Fruit fly (Drosophila melanogaster): Measurements from ENCODE around the gene CG4730.

The CG4730 gene

DNA sequence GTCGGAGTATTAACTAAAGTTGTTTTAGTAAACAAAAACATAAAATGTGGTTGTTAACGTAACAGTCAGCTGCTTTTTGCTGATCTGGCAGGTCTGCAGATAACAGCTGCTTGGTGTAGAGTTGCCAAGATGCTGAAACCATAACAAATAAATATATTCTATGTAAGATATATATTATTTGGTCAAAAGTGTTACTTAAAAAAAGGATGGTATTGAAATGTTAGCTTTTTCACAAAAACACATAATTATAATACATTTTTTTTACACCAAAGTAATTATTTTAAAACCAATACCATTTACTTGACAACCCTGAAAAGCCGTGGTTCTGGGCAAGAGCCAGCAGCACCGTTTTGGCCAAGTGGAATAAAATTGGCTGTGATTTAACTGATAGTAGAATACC, 2.0 kb upstream of the CG4730 start, which contains the start of the genes CG4743 and Idh3g (continued):
- TF ChIP-seq achi (GFP tag; optimal IDR thresholded peaks at IDR 0.05) (peak; percentile 96), CG4318 (GFP tag; optimal IDR thresholded peaks at IDR 0.05) (peak; percentile 86), topi (GFP tag; optimal IDR thresholded peaks at IDR 0.05) (peak; percentile 91), CG10631 (GFP tag; optimal IDR thresholded peaks at IDR 0.05) (peak; percentile 95), CG9139 (GFP tag; optimal IDR thresholded peaks at IDR 0.05) (peak; percentile 92), net (GFP tag; optimal IDR thresholded peaks at IDR 0.05) (peak; percentile 95), fd85E (GFP tag; optimal IDR thresholded peaks at IDR 0.05) (peak; percentile 74), CG6854 (GFP tag; optimal IDR thresholded peaks at IDR 0.05) (peak; percentile 90), Eip93F (GFP tag; optimal IDR thresholded peaks at IDR 0.05) (peak; percentile 79), Smox (GFP tag; optimal IDR thresholded peaks at IDR 0.05) (peak; percentile 93), salr (GFP tag; optimal IDR thresholded peaks at IDR 0.05) (peak; percentile 87 to 90), spab (GFP tag; optimal IDR thresholded peaks at IDR 0.05) (peak; percentile 89), CG6163 (GFP tag; IDR thresholded peaks at IDR 0.05) (peak; percentile 96), Hr39 (GFP tag; optimal IDR thresholded peaks at IDR 0.05) (peak; percentile 87), Hr38 (GFP tag; optimal IDR thresholded peaks at IDR 0.05) (no peak)

- no peak for TF ChIP-seq topi (GFP tag; optimal IDR thresholded peaks at IDR 0.05)
- TF ChIP-seq CG6163 (GFP tag; IDR thresholded peaks at IDR 0.05) = no peak
- no peak for TF ChIP-seq svp (GFP tag)
- TF ChIP-seq CG34406 (GFP tag; optimal IDR thresholded peaks at IDR 0.05) = no peak
- TF ChIP-seq CG6854 (GFP tag; optimal IDR thresholded peaks at IDR 0.05) = no peak
- no peak for TF ChIP-seq CG6792 (GFP tag; optimal IDR thresholded peaks at IDR 0.05)
- TF ChIP-seq salr (GFP tag; optimal IDR thresholded peaks at IDR 0.05) = no peak
- TF ChIP-seq CG11294 (GFP tag; IDR thresholded peaks at IDR 0.05) = no peak
- TF ChIP-seq Blimp-1 (GFP tag; optimal IDR thresholded peaks at IDR 0.05) = no peak
- TF ChIP-seq CG32006 (GFP tag; optimal IDR thresholded peaks at IDR 0.05) = no peak
- no peak for TF ChIP-seq Ets96B (tag; optimal IDR thresholded peaks at IDR 0.05)
- TF ChIP-seq CG4318 (GFP tag; optimal IDR thresholded peaks at IDR 0.05) = no peak
- TF ChIP-seq pdm3 (GFP tag; optimal IDR thresholded peaks at IDR 0.05) = no peak
- no peak for TF ChIP-seq OdsH (GFP tag; optimal IDR thresholded peaks at IDR 0.05)
- TF ChIP-seq Met (GFP tag; optimal IDR thresholded peaks at IDR 0.05) = no peak
- no peak for TF ChIP-seq CG3032 (tag; optimal IDR thresholded peaks at IDR 0.05)
These were observed 13.0 kb downstream of the CG4730 start, which contains the start of gene Lgr3 for dm6 chr3R:25665509-25665908. Gene Lgr3, plus strand, starts transcription at chr3R:25665809.

DNA sequence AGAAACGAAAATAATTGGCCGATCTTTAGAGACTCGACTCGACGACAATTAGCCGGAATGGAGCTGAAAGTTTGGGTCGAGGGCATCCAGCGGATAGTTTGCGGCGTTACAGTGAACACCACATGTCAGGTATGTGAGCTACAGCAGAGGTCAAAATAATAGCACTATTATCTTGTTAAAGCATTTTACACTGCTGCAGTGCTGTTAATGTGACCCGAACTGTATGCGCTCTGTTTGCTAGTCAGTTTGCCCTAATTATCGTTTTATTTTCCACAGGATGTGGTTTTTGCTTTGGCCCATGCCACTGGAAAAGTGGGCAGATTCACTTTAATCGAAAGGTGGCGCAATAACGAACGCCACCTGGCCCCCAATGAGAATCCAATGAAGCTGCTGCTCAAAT, 16.1 kb downstream of the CG4730 start:
- no peak for TF ChIP-seq Eip75B (GFP tag; optimal IDR thresholded peaks at IDR 0.05)
- TF ChIP-seq CG6854 (GFP tag; optimal IDR thresholded peaks at IDR 0.05) = no peak
- no peak for TF ChIP-seq CG15336 (GFP tag; IDR thresholded peaks at IDR 0.05)
- TF ChIP-seq Eip78C (GFP tag) = no peak
- no peak for TF ChIP-seq lz (GFP tag; optimal IDR thresholded peaks at IDR 0.05)
- no peak for TF ChIP-seq CG1621 (tag; optimal IDR thresholded peaks at IDR 0.05)
- TF ChIP-seq fd59A (GFP tag; optimal IDR thresholded peaks at IDR 0.05) = no peak
- 0 out of 3 replicates have a peak, but pooled peaks have one; percentile 11 for TF ChIP-seq eg (GFP tag; IDR thresholded peaks at IDR 0.05)
- peak; percentile 12 for TF ChIP-seq Hr4 (GFP tag; optimal IDR thresholded peaks at IDR 0.05)
- no peak for TF ChIP-seq CG8632 (GFP tag; optimal IDR thresholded peaks at IDR 0.05)
- TF ChIP-seq svp (GFP tag) = no peak
- no peak for TF ChIP-seq fkh (GFP tag; optimal IDR thresholded peaks at IDR 0.05)

DNA sequence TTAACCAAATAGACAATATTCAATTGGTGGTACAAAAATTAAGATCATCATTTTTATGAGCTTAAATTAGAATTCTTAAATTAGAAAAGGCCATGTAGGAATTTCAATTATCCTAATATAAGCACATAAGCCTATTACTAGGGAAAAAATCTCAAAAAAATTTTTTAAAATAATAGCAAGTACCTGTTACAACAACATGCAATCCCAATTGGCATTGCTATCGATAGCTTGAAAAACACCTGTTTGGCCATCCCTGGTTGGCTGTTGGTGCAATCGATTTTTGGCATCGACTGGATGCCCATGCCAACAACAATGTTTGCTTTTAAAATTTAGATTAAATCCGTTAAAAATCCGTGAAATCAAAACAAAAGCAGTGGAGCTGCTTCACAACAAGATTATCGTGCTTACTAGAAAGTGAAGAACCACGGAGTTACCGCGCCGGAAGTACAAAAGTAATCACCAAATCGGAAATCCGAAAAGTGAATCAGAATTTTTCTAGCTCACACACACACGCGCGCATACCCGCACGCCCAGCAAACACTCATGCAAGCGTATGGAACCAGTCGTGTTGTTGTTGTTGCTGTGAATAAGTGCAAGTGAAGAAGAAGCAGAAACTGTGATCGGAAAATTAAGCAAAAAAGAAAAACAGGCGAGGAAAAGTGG, 16.8 kb downstream of the CG4730 start, which contains the start of gene RASSF8:
TSS of gene RASSF8 (plus strand) at position 265 of the 663 bp plus-strand sequence.
- peak; percentile 24 for TF ChIP-seq lz (GFP tag; optimal IDR thresholded peaks at IDR 0.05)
- TF ChIP-seq CG11762 (GFP tag; optimal IDR thresholded peaks at IDR 0.05; ENCODE audit: insufficient read depth) = peak; percentile 1
- no peak for TF ChIP-seq Gug (GFP tag; IDR thresholded peaks at IDR 0.05)
- TF ChIP-seq Sox102F (GFP tag; optimal IDR thresholded peaks at IDR 0.05) = no peak
- no peak for TF ChIP-seq CG32006 (GFP tag; optimal IDR thresholded peaks at IDR 0.05)
- peak; percentile 19 for TF ChIP-seq achi (GFP tag; optimal IDR thresholded peaks at IDR 0.05)
- TF ChIP-seq Hr39 (GFP tag; optimal IDR thresholded peaks at IDR 0.05) = peak; percentile 3
- peak; percentile 20 for TF ChIP-seq CG31627 (GFP tag; optimal IDR thresholded peaks at IDR 0.05)
- TF ChIP-seq CG4318 (GFP tag; optimal IDR thresholded peaks at IDR 0.05) = no peak
- TF ChIP-seq dsx (GFP tag; optimal IDR thresholded peaks at IDR 0.05; ENCODE audit: poor library complexity, severe bottlenecking) = peak; percentile 95
- peak; percentile 23 for TF ChIP-seq acj6 (GFP tag; optimal IDR thresholded peaks at IDR 0.05)
- peak; percentile 53 for TF ChIP-seq CG6276 (GFP tag; optimal IDR thresholded peaks at IDR 0.05)
- TF ChIP-seq Eip78C (GFP tag) = peak; percentile 71
- TF ChIP-seq CG6163 (GFP tag; IDR thresholded peaks at IDR 0.05) = no peak; the same call in 1 of the 3 replicates
- TF ChIP-seq Hr4 (GFP tag; optimal IDR thresholded peaks at IDR 0.05) = peak; percentile 25
- peak; percentile 15 for TF ChIP-seq OdsH (GFP tag; optimal IDR thresholded peaks at IDR 0.05)
- no peak for TF ChIP-seq CG8632 (GFP tag; optimal IDR thresholded peaks at IDR 0.05)
- TF ChIP-seq fkh (GFP tag; optimal IDR thresholded peaks at IDR 0.05) = peak; percentile 73
- no peak for TF ChIP-seq CG6808 (GFP tag; optimal IDR thresholded peaks at IDR 0.05)
- TF ChIP-seq cyc (GFP tag; optimal IDR thresholded peaks at IDR 0.05) = no peak
